Worm (Caenorhabditis elegans): ENCODE measurements around the gene plk-3.

- TF ChIP-seq lsy-2 (tag; optimal IDR thresholded peaks at IDR 0.05) (no peak), snpc-4 (tag; optimal IDR thresholded peaks at IDR 0.05) (no peak), nhr-76 (tag; optimal IDR thresholded peaks at IDR 0.05) (no peak), nhr-28 (tag; optimal IDR thresholded peaks at IDR 0.05) (no peak), unc-39 (tag; optimal IDR thresholded peaks at IDR 0.05) (no peak), elt-1 (tag; optimal IDR thresholded peaks at IDR 0.05; ENCODE audit: borderline replicate concordance, insufficient read depth) (no peak), nhr-2 (tag; optimal IDR thresholded peaks at IDR 0.05) (no peak), nhr-12 (tag; optimal IDR thresholded peaks at IDR 0.05) (no peak), unc-62 (GFP tag; optimal IDR thresholded peaks at IDR 0.05) (no peak), unc-120 (tag; optimal IDR thresholded peaks at IDR 0.05; ENCODE audit: poor library complexity, severe bottlenecking) (no peak)
Measured at ce11 chrIV:7491464-7491863, 18.5 kb upstream of the plk-3 start, which contains the start of gene F55G1.1.
